Fruit fly (Drosophila melanogaster): ENCODE results near the gene Spn28F.
A peak's percentile ranks its signal among the peaks of the same experiment; 100 is the strongest.

dm6 chr2L:8239712-8240245 is 1.8 kb downstream of the Spn28F start, which contains the start of gene Pvr:
- TF ChIP-seq psq (GFP tag; optimal IDR thresholded peaks at IDR 0.05) = no peak
- TF ChIP-seq dl (GFP tag; optimal IDR thresholded peaks at IDR 0.05; ENCODE audit: insufficient read depth in 1 of 2, partially characterized antibody in 2 of 2) = no peak
- no peak for TF ChIP-seq N (GFP tag; optimal IDR thresholded peaks at IDR 0.05)
- TF ChIP-seq pan (optimal IDR thresholded peaks at IDR 0.05) = no peak
- no peak for TF ChIP-seq br (GFP tag; optimal IDR thresholded peaks at IDR 0.05)
- no peak for TF ChIP-seq Dfd (GFP tag; optimal IDR thresholded peaks at IDR 0.05)
- TF ChIP-seq GATAd (GFP tag; optimal IDR thresholded peaks at IDR 0.05) = no peak
- no peak for TF ChIP-seq Hr78 (GFP tag; optimal IDR thresholded peaks at IDR 0.05)
- TF ChIP-seq Sp1 (GFP tag; optimal IDR thresholded peaks at IDR 0.05) = no peak
- TF ChIP-seq usp (GFP tag; optimal IDR thresholded peaks at IDR 0.05) = no peak
- no peak for TF ChIP-seq Dif (GFP tag; optimal IDR thresholded peaks at IDR 0.05; ENCODE audit: partially characterized antibody)
- TF ChIP-seq CG9705 (GFP tag; optimal IDR thresholded peaks at IDR 0.05) = no peak
- TF ChIP-seq h (GFP tag; optimal IDR thresholded peaks at IDR 0.05) = peak; percentile 18
